ENCODE assay signal across 5 fruit fly cellular contexts in the genomic region with DNA sequence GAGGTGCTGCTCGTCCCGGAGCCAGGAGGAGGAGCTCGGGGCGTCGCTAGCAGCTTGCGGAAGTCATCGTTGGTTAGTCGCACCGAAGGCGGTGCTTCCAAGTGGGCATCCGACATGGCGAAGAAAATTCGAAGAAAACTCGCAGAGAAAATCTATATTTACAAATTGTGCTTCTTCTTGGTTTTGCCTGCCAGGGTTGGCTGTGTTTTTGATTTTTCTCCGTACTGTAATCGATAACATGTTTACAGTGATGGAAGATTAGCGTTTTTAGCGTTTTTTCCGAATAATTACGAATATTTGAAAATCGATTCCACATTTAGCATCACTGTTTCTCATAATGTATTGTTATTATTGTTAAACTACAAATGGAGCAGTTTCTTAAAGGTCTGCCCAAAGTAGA.
TF ChIP-seq lines count a peak whose summit lies in the region.

A gene (minus strand): TSS at position 205 of the 400 bp plus-strand sequence.
A gene (plus strand): TSS at position 310 of the 400 bp plus-strand sequence.

- no peak for TF ChIP-seq CTCF in whole organism, embryonic (GFP tag; optimal IDR thresholded peaks at IDR 0.05; lab: Kevin White, UChicago)

TF ChIP-seq in whole organism, adult, 20 proteins besides CTCF, POLR2A, EP300 and RAD21 (continues in another document):
- TF ChIP-seq Clk (GFP tag; optimal IDR thresholded peaks at IDR 0.05; lab: Kevin White, UChicago) (peak; percentile 9), ovo (GFP tag; optimal IDR thresholded peaks at IDR 0.05; lab: Kevin White, UChicago) (no peak), CG11617 (GFP tag; optimal IDR thresholded peaks at IDR 0.05; lab: Kevin White, UChicago) (peak; percentile 26), CG7045 (GFP tag; optimal IDR thresholded peaks at IDR 0.05; lab: Kevin White, UChicago) (no peak), Hr96 (GFP tag; optimal IDR thresholded peaks at IDR 0.05; lab: Kevin White, UChicago) (no peak), Crg-1 (GFP tag; optimal IDR thresholded peaks at IDR 0.05; lab: Kevin White, UChicago) (no peak), CG33017 (tag; optimal IDR thresholded peaks at IDR 0.05; lab: Kevin White, UChicago) (peak; percentile 48), bab1 (GFP tag; optimal IDR thresholded peaks at IDR 0.05; lab: Kevin White, UChicago) (peak; percentile 65), CG5204 (GFP tag; optimal IDR thresholded peaks at IDR 0.05; lab: Kevin White, UChicago) (no peak), cic (GFP tag; optimal IDR thresholded peaks at IDR 0.05; lab: Kevin White, UChicago) (no peak), kay (GFP tag; lab: Kevin White, UChicago; ENCODE audit: borderline replicate concordance) (no peak), pad (GFP tag; optimal IDR thresholded peaks at IDR 0.05; lab: Kevin White, UChicago) (no peak), tj (GFP tag; optimal IDR thresholded peaks at IDR 0.05; lab: Kevin White, UChicago) (no peak), CG14711 (tag; optimal IDR thresholded peaks at IDR 0.05; lab: Kevin White, UChicago) (peak; percentile 95), Mnt (GFP tag; optimal IDR thresholded peaks at IDR 0.05; lab: Kevin White, UChicago) (peak; percentile 51), CG7101 (tag; optimal IDR thresholded peaks at IDR 0.05; lab: Kevin White, UChicago) (peak; percentile 61), cnc (optimal IDR thresholded peaks at IDR 0.05; lab: Kevin White, UChicago) (no peak)

TF ChIP-seq in whole organism, embryonic, 481 proteins besides CTCF, POLR2A, EP300 and RAD21 (continues in another document):
- no peak for TF ChIP-seq chinmo (GFP tag; IDR thresholded peaks at IDR 0.05; lab: Robert Waterston, UW; ENCODE audit: partially characterized antibody)
- TF ChIP-seq dan (GFP tag; IDR thresholded peaks at IDR 0.05; lab: Robert Waterston, UW), result no peak
- TF ChIP-seq Hand (GFP tag; optimal IDR thresholded peaks at IDR 0.05; lab: Kevin White, UChicago), result no peak
- TF ChIP-seq her (GFP tag; optimal IDR thresholded peaks at IDR 0.05; lab: Kevin White, UChicago), result peak; percentile 50
- no peak for TF ChIP-seq fru (optimal IDR thresholded peaks at IDR 0.05; lab: Kevin White, UChicago)
- TF ChIP-seq CG7372 (GFP tag; IDR thresholded peaks at IDR 0.05; lab: Robert Waterston, UW), result 0 out of 2 replicates have a peak, but pooled peaks have one; percentile 26
- peak; percentile 99 for TF ChIP-seq CG17385 (GFP tag; optimal IDR thresholded peaks at IDR 0.05; lab: Kevin White, UChicago)
- peak; percentile 52 for TF ChIP-seq CG10462 (GFP tag; optimal IDR thresholded peaks at IDR 0.05; lab: Kevin White, UChicago)
- 0 out of 2 replicates have a peak, but pooled peaks have one; percentile 23 for TF ChIP-seq E2f1 (GFP tag; IDR thresholded peaks at IDR 0.05; lab: Robert Waterston, UW)
- TF ChIP-seq onecut (GFP tag; IDR thresholded peaks at IDR 0.05; lab: Robert Waterston, UW), result peak; percentile 89
- no peak for TF ChIP-seq CG11093 (GFP tag; IDR thresholded peaks at IDR 0.05; lab: Robert Waterston, UW)
- TF ChIP-seq Sin3A (optimal IDR thresholded peaks at IDR 0.05; lab: Kevin White, UChicago), result peak; percentile 28
- peak; percentile 40 for TF ChIP-seq Hsf (GFP tag; optimal IDR thresholded peaks at IDR 0.05; lab: Kevin White, UChicago)
- TF ChIP-seq HLH54F (GFP tag; optimal IDR thresholded peaks at IDR 0.05; lab: Kevin White, UChicago), result peak; percentile 33
- no peak for TF ChIP-seq CG42726 (GFP tag; IDR thresholded peaks at IDR 0.05; lab: Robert Waterston, UW; ENCODE audit: partially characterized antibody)
- no peak for TF ChIP-seq bab2 (GFP tag; optimal IDR thresholded peaks at IDR 0.05; lab: Kevin White, UChicago)
- peak; percentile 13 for TF ChIP-seq Dad (GFP tag; optimal IDR thresholded peaks at IDR 0.05; lab: Kevin White, UChicago)

TF ChIP-seq in whole organism, prepupa, 60 proteins besides CTCF, POLR2A, EP300 and RAD21:
- TF ChIP-seq CG34406 (GFP tag; optimal IDR thresholded peaks at IDR 0.05; lab: Kevin White, UChicago), result no peak
- TF ChIP-seq CG15336 (GFP tag; IDR thresholded peaks at IDR 0.05; lab: Robert Waterston, UW), result no peak
- peak; percentile 5 for TF ChIP-seq CG3032 (tag; optimal IDR thresholded peaks at IDR 0.05; lab: Kevin White, UChicago)
- no peak for TF ChIP-seq cyc (GFP tag; optimal IDR thresholded peaks at IDR 0.05; lab: Kevin White, UChicago)
- peak; percentile 34 for TF ChIP-seq CG31627 (GFP tag; optimal IDR thresholded peaks at IDR 0.05; lab: Kevin White, UChicago)
- no peak for TF ChIP-seq salr (GFP tag; optimal IDR thresholded peaks at IDR 0.05; lab: Kevin White, UChicago)
- TF ChIP-seq Eip78C (GFP tag; lab: Kevin White, UChicago), result no peak
- TF ChIP-seq esn (GFP tag; optimal IDR thresholded peaks at IDR 0.05; lab: Kevin White, UChicago), result peak; percentile 35
- TF ChIP-seq CG16779 (tag; optimal IDR thresholded peaks at IDR 0.05; lab: Kevin White, UChicago), result no peak
- TF ChIP-seq Lpt (GFP tag; optimal IDR thresholded peaks at IDR 0.05; lab: Kevin White, UChicago), result no peak
- TF ChIP-seq pdm3 (GFP tag; optimal IDR thresholded peaks at IDR 0.05; lab: Kevin White, UChicago), result peak; percentile 14
- peak; percentile 74 for TF ChIP-seq fkh (GFP tag; optimal IDR thresholded peaks at IDR 0.05; lab: Kevin White, UChicago)
- TF ChIP-seq Ets96B (tag; optimal IDR thresholded peaks at IDR 0.05; lab: Kevin White, UChicago), result no peak

TF ChIP-seq in whole organism, pupa, 21 proteins besides CTCF, POLR2A, EP300 and RAD21:
- TF ChIP-seq Pif1B (GFP tag; optimal IDR thresholded peaks at IDR 0.05; lab: Kevin White, UChicago) (no peak), Ets98B (GFP tag; IDR thresholded peaks at IDR 0.05; lab: Robert Waterston, UW) (0 out of 2 replicates have a peak, but pooled peaks have one; percentile 10), CG4496 (GFP tag; IDR thresholded peaks at IDR 0.05; lab: Robert Waterston, UW) (peak; percentile 54; the same call in 2 of the 3 replicates)
TF ChIP-seq in whole organism, pupa: peak in this region for 2.

TF ChIP-seq in whole organism, wandering third instar larva, 38 proteins besides CTCF, POLR2A, EP300 and RAD21:
- peak; percentile 29 for TF ChIP-seq CG9705 (GFP tag; optimal IDR thresholded peaks at IDR 0.05; lab: Kevin White, UChicago)
- TF ChIP-seq N (GFP tag; optimal IDR thresholded peaks at IDR 0.05; lab: Kevin White, UChicago), result no peak
- no peak for TF ChIP-seq fru (GFP tag; optimal IDR thresholded peaks at IDR 0.05; lab: Kevin White, UChicago)
- peak in 1 of 2 experiments; percentile 42 for TF ChIP-seq foxo (GFP tag; optimal IDR thresholded peaks at IDR 0.05; lab: Kevin White, UChicago)
- TF ChIP-seq h (GFP tag; optimal IDR thresholded peaks at IDR 0.05; lab: Kevin White, UChicago), result no peak
- TF ChIP-seq HLH106 (tag; optimal IDR thresholded peaks at IDR 0.05; lab: Kevin White, UChicago), result peak; percentile 31
- TF ChIP-seq Myc (optimal IDR thresholded peaks at IDR 0.05; lab: Kevin White, UChicago), result peak; percentile 89
- peak; percentile 15 for TF ChIP-seq Sp1 (GFP tag; optimal IDR thresholded peaks at IDR 0.05; lab: Kevin White, UChicago)
- peak; percentile 8 for TF ChIP-seq sv (GFP tag; optimal IDR thresholded peaks at IDR 0.05; lab: Kevin White, UChicago)
- TF ChIP-seq Vsx2 (GFP tag; optimal IDR thresholded peaks at IDR 0.05; lab: Kevin White, UChicago; ENCODE audit: partially characterized antibody), result no peak
